Worm (Caenorhabditis elegans) whole organism, late embryonic: ENCODE results near the gene B0513.90.

Source experiments
- ama-1 ChIP-seq: fragments of 150-350 bp; optimal IDR thresholded peaks from 2 replicates; lab custom pipeline; 2014
- ceh-6 ChIP-seq: fragments of 200-800 bp; sonication (Bioruptor generic); optimal IDR thresholded peaks from 2 replicates; lab custom pipeline; 2018; ENCODE audit warnings: mild to moderate bottlenecking, missing genetic modification characterization, missing compliant biosample characterization
- dve-1 ChIP-seq: sonication (generic microtip); optimal IDR thresholded peaks from 2 replicates; lab custom pipeline; 2017; ENCODE audit warnings: antibody characterized with exemption, mild to moderate bottlenecking, missing genetic modification characterization, missing compliant biosample characterization
- elt-2 ChIP-seq: sonication (generic microtip); optimal IDR thresholded peaks from 2 replicates; lab custom pipeline; 2016; ENCODE audit warnings: missing genetic modification reagents, missing genetic modification characterization, missing compliant biosample characterization
- lin-11 ChIP-seq: fragments of 200-800 bp; sonication (Bioruptor generic); optimal IDR thresholded peaks from 2 replicates; lab custom pipeline; 2018; ENCODE audit warnings: mild to moderate bottlenecking, missing genetic modification characterization, missing compliant biosample characterization
- madf-2 ChIP-seq: sonication (generic microtip); optimal IDR thresholded peaks from 2 replicates; lab custom pipeline; 2017; ENCODE audit warnings: missing genetic modification characterization, missing compliant biosample characterization
- nhr-11 ChIP-seq: fragments of 150-350 bp; optimal IDR thresholded peaks from 2 replicates; lab custom pipeline; 2014; ENCODE audit warnings: missing biosample characterization, missing genetic modification characterization
- rnt-1 ChIP-seq: sonication (generic microtip); optimal IDR thresholded peaks from 2 replicates; lab custom pipeline; 2016; ENCODE audit warnings: missing genetic modification characterization, missing compliant biosample characterization
- sdc-2 ChIP-seq: sonication (generic microtip); optimal IDR thresholded peaks from 2 replicates; lab custom pipeline; 2016; ENCODE audit warnings: missing genotype, missing genetic modification characterization, missing compliant biosample characterization
- tbx-2 ChIP-seq: sonication (generic microtip); optimal IDR thresholded peaks from 2 replicates; lab custom pipeline; 2016; ENCODE audit warnings: missing genetic modification characterization, missing compliant biosample characterization

- TF ChIP-seq madf-2 (tag; lab: Kevin White, UChicago) (no peak), dve-1 (tag; lab: Kevin White, UChicago) (no peak), lin-11 (no peak), nhr-11 (tag; lab: Kevin White, UChicago) (no peak), tbx-2 (no peak), elt-2 (tag; lab: Kevin White, UChicago) (no peak), ama-1 (lab: Kevin White, UChicago) (peak; percentile 48), sdc-2 (tag; lab: Kevin White, UChicago) (no peak), rnt-1 (no peak), ceh-6 (GFP tag; lab: Kevin White, UChicago) (no peak)
Observed at ce11 chrIV:13888164-13888518, 21.3 kb downstream of the B0513.90 start.
